Worm (Caenorhabditis elegans) whole organism, L1 larva: Measurements from ENCODE around the gene W02G9.4.

ENCODE experiments used
- C04F5.9 ChIP-seq: sonication (generic microtip); optimal IDR thresholded peaks from 2 replicates; lab custom pipeline; 2016; ENCODE audit warnings: missing genetic modification characterization, missing compliant biosample characterization
- C16A3.4 ChIP-seq: fragments of 150-350 bp; optimal IDR thresholded peaks from 2 replicates; lab custom pipeline; 2014; ENCODE audit warnings: missing biosample characterization, missing genetic modification characterization
- aha-1 ChIP-seq: fragments of 150-350 bp; optimal IDR thresholded peaks from 2 replicates; lab custom pipeline; 2014; ENCODE audit warnings: missing biosample characterization, missing genetic modification characterization
- alr-1 ChIP-seq: fragments of 200-800 bp; sonication (Bioruptor generic); optimal IDR thresholded peaks from 2 replicates; lab custom pipeline; 2018; ENCODE audit warnings: borderline replicate concordance, mild to moderate bottlenecking, missing genetic modification characterization, missing compliant biosample characterization
- efl-1 ChIP-seq, 4 experiments: fragments of 150-350 bp; optimal IDR thresholded peaks in 3 of 4; peaks in 1 of 4; 1 replicate in 1 of 4; 2 replicates in 3 of 4; lab custom pipeline; 2014; ENCODE audit warnings: missing biosample characterization in 2 of 4, missing genetic modification characterization in 2 of 4, missing genetic modification reagents in 2 of 4
- efl-3 ChIP-seq: fragments of 200-800 bp; sonication (Bioruptor generic); optimal IDR thresholded peaks from 2 replicates; lab custom pipeline; 2018; ENCODE audit warnings: mild to moderate bottlenecking, missing genetic modification characterization, missing compliant biosample characterization
- egl-27 ChIP-seq, 2 experiments: fragments of 150-350 bp in 1 of 2; sonication (generic microtip); optimal IDR thresholded peaks; 3 replicates each; lab custom pipeline; 2017 to 2018; ENCODE audit warnings: missing biosample characterization in 2 of 2, missing genetic modification characterization in 2 of 2, missing genetic modification reagents in 2 of 2
- elt-2 ChIP-seq: sonication (generic microtip); optimal IDR thresholded peaks from 2 replicates; lab custom pipeline; 2016; ENCODE audit warnings: missing genetic modification characterization, mild to moderate bottlenecking, inconsistent platforms, missing compliant biosample characterization, missing genetic modification reagents
- ets-5 ChIP-seq: fragments of 200-800 bp; sonication (Bioruptor generic); IDR thresholded peaks from 2 replicates; pipeline ENCODE4 v1.3.6; 2022; ENCODE audit warnings: missing genetic modification characterization, missing compliant biosample characterization
- fkh-4 ChIP-seq: sonication (generic microtip); optimal IDR thresholded peaks from 2 replicates; lab custom pipeline; 2016; ENCODE audit warnings: missing compliant biosample characterization, missing genetic modification characterization, borderline replicate concordance
- fkh-8 ChIP-seq: sonication (generic microtip); optimal IDR thresholded peaks from 2 replicates; lab custom pipeline; 2016; ENCODE audit warnings: mild to moderate bottlenecking, missing genetic modification characterization, missing compliant biosample characterization
- fos-1 ChIP-seq: fragments of 150-350 bp; optimal IDR thresholded peaks from 2 replicates; lab custom pipeline; 2014; ENCODE audit warnings: missing biosample characterization, missing genetic modification characterization
- grh-1 ChIP-seq: fragments of 200-800 bp; sonication (Bioruptor generic); IDR thresholded peaks from 2 replicates; pipeline ENCODE4 v1.3.6; 2022; ENCODE audit warnings: missing genetic modification reagents, missing genetic modification characterization, missing compliant biosample characterization
- hpl-2 ChIP-seq: fragments of 150-350 bp; optimal IDR thresholded peaks from 2 replicates; lab custom pipeline; 2014; ENCODE audit warnings: missing biosample characterization, missing genetic modification reagents, missing genetic modification characterization
- irx-1 ChIP-seq: sonication (generic microtip); optimal IDR thresholded peaks from 2 replicates; lab custom pipeline; 2016; ENCODE audit warnings: missing genetic modification characterization, missing compliant biosample characterization
- lin-13 ChIP-seq: fragments of 150-350 bp; optimal IDR thresholded peaks from 2 replicates; lab custom pipeline; 2014; ENCODE audit warnings: missing biosample characterization, missing genetic modification reagents, missing genetic modification characterization
- lin-14 ChIP-seq: fragments of 200-800 bp; sonication (Bioruptor generic); optimal IDR thresholded peaks from 2 replicates; lab custom pipeline; 2018; ENCODE audit warnings: mild to moderate bottlenecking, missing genetic modification characterization, moderate library complexity, missing compliant biosample characterization
- lin-15B ChIP-seq: fragments of 150-350 bp; sonication (generic microtip); optimal IDR thresholded peaks from 3 replicates; lab custom pipeline; 2014; ENCODE audit warnings: missing biosample characterization, missing genetic modification characterization
- lin-35 ChIP-seq, 2 experiments: fragments of 150-350 bp; optimal IDR thresholded peaks; 2 replicates each; lab custom pipeline; 2014; ENCODE audit warnings: missing biosample characterization in 2 of 2, missing genetic modification characterization in 2 of 2, missing genetic modification reagents in 2 of 2
- lin-39 ChIP-seq: fragments of 150-350 bp; optimal IDR thresholded peaks from 2 replicates; lab custom pipeline; 2014; ENCODE audit warnings: missing biosample characterization, missing genetic modification reagents, missing genetic modification characterization
- lsy-2 ChIP-seq, 2 experiments: fragments of 150-350 bp; optimal IDR thresholded peaks; 2 replicates each; lab custom pipeline; 2014; ENCODE audit warnings: missing biosample characterization in 2 of 2, missing genetic modification characterization in 2 of 2
- mep-1 ChIP-seq: fragments of 150-350 bp; optimal IDR thresholded peaks from 2 replicates; lab custom pipeline; 2014; ENCODE audit warnings: missing biosample characterization, missing genetic modification characterization
- nhr-28 ChIP-seq: fragments of 150-350 bp; optimal IDR thresholded peaks from 2 replicates; lab custom pipeline; 2014; ENCODE audit warnings: missing biosample characterization, missing genetic modification characterization
- nhr-71 ChIP-seq: sonication (generic microtip); optimal IDR thresholded peaks from 2 replicates; lab custom pipeline; 2016; ENCODE audit warnings: mild to moderate bottlenecking, missing genetic modification characterization, moderate library complexity, missing compliant biosample characterization
- nhr-84 ChIP-seq: sonication (generic microtip); optimal IDR thresholded peaks from 2 replicates; lab custom pipeline; 2017; ENCODE audit warnings: missing biosample characterization, missing genetic modification characterization
- nhr-90 ChIP-seq: sonication (generic microtip); optimal IDR thresholded peaks from 2 replicates; lab custom pipeline; 2016; ENCODE audit warnings: mild to moderate bottlenecking, missing genetic modification characterization, missing compliant biosample characterization; ENCODE audit not compliant: poor library complexity
- pax-3 ChIP-seq: fragments of 200-800 bp; sonication (Bioruptor generic); optimal IDR thresholded peaks from 2 replicates; lab custom pipeline; 2018; ENCODE audit warnings: mild to moderate bottlenecking, missing genetic modification characterization, moderate library complexity, missing compliant biosample characterization
- pqm-1 ChIP-seq: sonication (generic microtip); optimal IDR thresholded peaks from 3 replicates; lab custom pipeline; 2017; ENCODE audit warnings: missing biosample characterization, missing genetic modification characterization
- skn-1 ChIP-seq: fragments of 150-350 bp; optimal IDR thresholded peaks from 2 replicates; lab custom pipeline; 2014; ENCODE audit warnings: missing biosample characterization, missing genetic modification characterization
- snu-23 ChIP-seq: sonication (generic microtip); optimal IDR thresholded peaks from 2 replicates; lab custom pipeline; 2016; ENCODE audit warnings: missing genetic modification characterization, missing compliant biosample characterization
- tbx-2 ChIP-seq: sonication (generic microtip); optimal IDR thresholded peaks from 2 replicates; lab custom pipeline; 2016; ENCODE audit warnings: missing genetic modification characterization, missing compliant biosample characterization
- unc-130 ChIP-seq: fragments of 150-350 bp; optimal IDR thresholded peaks from 2 replicates; lab custom pipeline; 2017; ENCODE audit warnings: missing biosample characterization, missing genetic modification characterization, inconsistent platforms
- zag-1 ChIP-seq: fragments of 150-350 bp; optimal IDR thresholded peaks from 2 replicates; lab custom pipeline; 2014; ENCODE audit warnings: missing biosample characterization, missing genetic modification characterization

The W02G9.4 gene

ce11 chrV:2703299-2703698 is 36.6 kb downstream of the W02G9.4 start:
- no peak for TF ChIP-seq C16A3.4 (tag; lab: Kevin White, UChicago)
- no peak for TF ChIP-seq skn-1 (tag; lab: Kevin White, UChicago)
- no peak for TF ChIP-seq pqm-1 (tag; lab: Kevin White, UChicago)
- no peak for TF ChIP-seq fos-1 (tag; lab: Kevin White, UChicago)
- no peak for TF ChIP-seq fkh-8 (tag; lab: Kevin White, UChicago)
- no peak for TF ChIP-seq lin-14 (GFP tag; lab: Kevin White, UChicago)

- TF ChIP-seq lin-15B (tag; lab: Kevin White, UChicago) = no peak
- no peak for TF ChIP-seq aha-1 (tag; lab: Kevin White, UChicago)
- TF ChIP-seq egl-27 (tag; optimal IDR thresholded peaks at IDR 0.05; lab: Kevin White, UChicago) = no peak
- TF ChIP-seq snu-23 (GFP tag; lab: Kevin White, UChicago) = no peak
- no peak for TF ChIP-seq zag-1
- no peak for TF ChIP-seq efl-1 (optimal IDR thresholded peaks at IDR 0.05; lab: Kevin White, UChicago)
- peak in 1 of 2 experiments; percentile 71 for TF ChIP-seq efl-1 (GFP tag; optimal IDR thresholded peaks at IDR 0.05 in 1 of 2; lab: Kevin White, UChicago)
- TF ChIP-seq mep-1 (tag; lab: Kevin White, UChicago) = no peak
- no peak for TF ChIP-seq grh-1 (GFP tag; lab: Robert Waterston, UW)
Measured at ce11 chrV:2706379-2706778, 39.7 kb downstream of the W02G9.4 start.

ce11 chrV:2710192-2710591 is 43.5 kb downstream of the W02G9.4 start:
- TF ChIP-seq efl-3 (GFP tag; lab: Kevin White, UChicago) = no peak
- TF ChIP-seq nhr-90 = no peak
- TF ChIP-seq alr-1 (tag; lab: Kevin White, UChicago) = no peak
- TF ChIP-seq, all 84 proteins: peak for 0

ce11 chrV:2711429-2711828 is 44.7 kb downstream of the W02G9.4 start, which contains the start of gene C24B9.3:
Gene C24B9.3 (minus strand): TSS chrV:2711599.
- TF ChIP-seq nhr-71 (tag; lab: Kevin White, UChicago) = no peak
- TF ChIP-seq fkh-4 (tag; lab: Kevin White, UChicago) = no peak
- TF ChIP-seq lin-39 (tag; lab: Kevin White, UChicago) = no peak
- TF ChIP-seq lin-15B (tag; lab: Kevin White, UChicago) = no peak
- peak; percentile 63 for TF ChIP-seq elt-2
- peak in 1 of 2 experiments; percentile 11 for TF ChIP-seq lin-35 (GFP tag; optimal IDR thresholded peaks at IDR 0.05; lab: Kevin White, UChicago)
- TF ChIP-seq C04F5.9 (tag; lab: Kevin White, UChicago) = no peak
- TF ChIP-seq lsy-2 (tag; optimal IDR thresholded peaks at IDR 0.05; lab: Kevin White, UChicago) = no peak
- TF ChIP-seq, all 84 proteins: peak for 2

- TF ChIP-seq pax-3 (tag; lab: Kevin White, UChicago) (peak; percentile 18), unc-130 (no peak), C04F5.9 (tag; lab: Kevin White, UChicago) (no peak), nhr-28 (tag; lab: Kevin White, UChicago) (no peak), irx-1 (no peak)
Measured at ce11 chrV:2713532-2713931, 46.8 kb downstream of the W02G9.4 start, which contains the start of gene srt-28. Gene srt-28 (minus strand): TSS chrV:2713632.

- TF ChIP-seq efl-1 (optimal IDR thresholded peaks at IDR 0.05; lab: Kevin White, UChicago) = no peak
- no peak for TF ChIP-seq efl-1 (GFP tag; optimal IDR thresholded peaks at IDR 0.05 in 1 of 2; lab: Kevin White, UChicago)
- TF ChIP-seq snu-23 (GFP tag; lab: Kevin White, UChicago) = no peak
Measured at ce11 chrV:2716933-2717332, 50.2 kb downstream of the W02G9.4 start.

ce11 chrV:2718688-2719185 is 52.0 kb downstream of the W02G9.4 start, which contains the start of gene srt-29:
Gene srt-29 (minus strand): TSS chrV:2719135.
- no peak for TF ChIP-seq nhr-84 (tag; lab: Kevin White, UChicago)
- no peak for TF ChIP-seq lin-13 (GFP tag; lab: Kevin White, UChicago)
- TF ChIP-seq tbx-2 (tag; lab: Kevin White, UChicago) = no peak
- no peak for TF ChIP-seq efl-1 (optimal IDR thresholded peaks at IDR 0.05; lab: Kevin White, UChicago)
- TF ChIP-seq efl-1 (GFP tag; optimal IDR thresholded peaks at IDR 0.05 in 1 of 2; lab: Kevin White, UChicago) = no peak
- TF ChIP-seq lsy-2 (tag; optimal IDR thresholded peaks at IDR 0.05; lab: Kevin White, UChicago) = no peak
- TF ChIP-seq ets-5 (GFP tag; lab: Robert Waterston, UW) = no peak
- no peak for TF ChIP-seq hpl-2 (GFP tag; lab: Kevin White, UChicago)
